Fruit fly (Drosophila melanogaster): ENCODE measurements around the gene Ctl2.

Ctl2 gene

DNA sequence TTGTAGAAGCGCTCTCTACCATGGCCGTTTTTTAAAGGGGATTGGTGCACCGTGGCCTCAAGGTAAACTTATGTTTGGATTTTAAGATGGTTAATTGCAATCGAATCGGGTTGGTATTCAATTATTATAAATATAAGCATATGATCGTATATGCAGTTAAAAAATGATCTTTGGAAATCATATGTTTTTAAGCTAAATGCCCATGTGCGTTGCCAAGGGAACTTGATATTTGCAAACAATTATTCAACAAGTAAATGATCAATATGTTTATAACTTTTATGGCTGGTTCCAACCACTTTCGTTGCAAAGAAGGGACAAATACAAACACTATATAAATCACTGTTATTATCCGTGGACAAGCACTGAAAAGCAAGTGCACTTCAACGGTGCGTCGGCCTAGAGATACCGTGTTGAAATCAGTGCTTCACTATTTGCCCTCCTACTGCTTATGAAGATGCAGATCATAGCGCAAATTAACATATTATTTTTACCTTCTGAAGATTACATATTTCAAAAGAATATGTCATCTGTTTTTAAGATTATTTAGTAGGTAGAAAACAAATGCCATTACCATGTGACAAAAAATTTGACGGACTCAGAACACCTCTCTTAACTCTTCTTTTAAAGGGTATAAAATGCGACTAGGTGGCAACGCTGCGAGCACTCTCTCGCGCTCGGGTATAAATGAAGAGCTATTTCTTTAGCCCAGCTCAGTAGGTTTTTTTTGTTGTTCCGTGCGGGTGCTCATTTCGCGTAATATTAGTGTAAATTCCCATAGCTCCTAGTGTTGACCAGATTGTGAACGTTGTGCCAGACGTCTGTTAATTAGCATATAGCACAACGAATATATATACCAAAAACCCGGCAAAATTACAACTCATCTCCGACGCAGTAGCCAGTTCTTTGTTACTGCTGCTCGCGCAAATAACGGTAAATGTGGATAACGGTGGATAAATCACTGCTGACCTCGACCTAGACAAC, 34.5 kb downstream of the Ctl2 start, which contains the start of gene rdog (continued):
- TF ChIP-seq CG7963 (GFP tag; IDR thresholded peaks at IDR 0.05; ENCODE audit: partially characterized antibody), result no peak
- TF ChIP-seq Taf1 (GFP tag; IDR thresholded peaks at IDR 0.05), result no peak
- TF ChIP-seq hkb (optimal IDR thresholded peaks at IDR 0.05), result no peak
- peak; percentile 61 for TF ChIP-seq hkb (GFP tag; IDR thresholded peaks at IDR 0.05)
- TF ChIP-seq Optix (GFP tag; IDR thresholded peaks at IDR 0.05), result peak; percentile 72; the same call in 2 of the 3 replicates
- TF ChIP-seq CG7839 (tag; optimal IDR thresholded peaks at IDR 0.05), result peak; percentile 88
- TF ChIP-seq Scr (GFP tag; IDR thresholded peaks at IDR 0.05; ENCODE audit: partially characterized antibody), result 0 out of 2 replicates have a peak, but pooled peaks have one; percentile 25
- no peak for TF ChIP-seq sc (optimal IDR thresholded peaks at IDR 0.05)
- TF ChIP-seq sc (GFP tag; optimal IDR thresholded peaks at IDR 0.05), result peak; percentile 62
- peak; percentile 86 to 88 for TF ChIP-seq dpn (GFP tag; optimal IDR thresholded peaks at IDR 0.05)
- peak; percentile 39 for TF ChIP-seq Ets97D (GFP tag; optimal IDR thresholded peaks at IDR 0.05)
- peak; percentile 69 for TF ChIP-seq sisA (GFP tag; IDR thresholded peaks at IDR 0.05)
- TF ChIP-seq Dip3 (GFP tag; optimal IDR thresholded peaks at IDR 0.05), result peak; percentile 80
- peak; percentile 62 for TF ChIP-seq CG30431 (GFP tag; optimal IDR thresholded peaks at IDR 0.05)
- peak; percentile 77 for TF ChIP-seq lmd (GFP tag; IDR thresholded peaks at IDR 0.05)
- peak; percentile 6 for TF ChIP-seq slou (GFP tag; optimal IDR thresholded peaks at IDR 0.05)
- peak; percentile 75 for TF ChIP-seq HHEX (GFP tag; optimal IDR thresholded peaks at IDR 0.05)
- peak; percentile 59 for TF ChIP-seq salm (tag; optimal IDR thresholded peaks at IDR 0.05)
- no peak for TF ChIP-seq CG42726 (GFP tag; IDR thresholded peaks at IDR 0.05; ENCODE audit: partially characterized antibody)
- TF ChIP-seq sr (GFP tag; IDR thresholded peaks at IDR 0.05), result no peak
- peak; percentile 45 for TF ChIP-seq seq (GFP tag; IDR thresholded peaks at IDR 0.05)
- TF ChIP-seq H2.0 (GFP tag; IDR thresholded peaks at IDR 0.05), result peak; percentile 36; the same call in 1 of the 2 replicates
- no peak for TF ChIP-seq CG2889 (GFP tag; IDR thresholded peaks at IDR 0.05)
- TF ChIP-seq CG11398 (GFP tag; optimal IDR thresholded peaks at IDR 0.05), result peak; percentile 72
- TF ChIP-seq CG7786 (GFP tag; optimal IDR thresholded peaks at IDR 0.05), result peak; percentile 80
- peak; percentile 91 for TF ChIP-seq CG3995 (GFP tag; optimal IDR thresholded peaks at IDR 0.05)
- peak; percentile 73 for TF ChIP-seq Jarid2 (GFP tag; optimal IDR thresholded peaks at IDR 0.05)
- no peak; the same call in 1 of the 2 replicates for TF ChIP-seq wor (GFP tag; IDR thresholded peaks at IDR 0.05)
- TF ChIP-seq NFAT (GFP tag; IDR thresholded peaks at IDR 0.05), result peak; percentile 40; the same call in 1 of the 2 replicates
- TF ChIP-seq usp (GFP tag; optimal IDR thresholded peaks at IDR 0.05), result no peak
- peak; percentile 15 for TF ChIP-seq ftz-f1 (GFP tag; optimal IDR thresholded peaks at IDR 0.05)
- peak in 1 of 2 experiments; percentile 96 for TF ChIP-seq tll (GFP tag; optimal IDR thresholded peaks at IDR 0.05)
- peak; percentile 82 for TF ChIP-seq CG7556 (GFP tag; optimal IDR thresholded peaks at IDR 0.05)
- TF ChIP-seq CG11085 (GFP tag; IDR thresholded peaks at IDR 0.05), result no peak
- TF ChIP-seq ab (GFP tag; optimal IDR thresholded peaks at IDR 0.05), result peak; percentile 67
- no peak for TF ChIP-seq CTCF (GFP tag; optimal IDR thresholded peaks at IDR 0.05)
- peak; percentile 82 for TF ChIP-seq Antp (GFP tag; optimal IDR thresholded peaks at IDR 0.05)
- TF ChIP-seq nau (GFP tag; optimal IDR thresholded peaks at IDR 0.05), result peak; percentile 75
- peak; percentile 32; the same call in 3 of the 4 replicates for TF ChIP-seq Gug (GFP tag; IDR thresholded peaks at IDR 0.05)
- TF ChIP-seq CG3281 (GFP tag; optimal IDR thresholded peaks at IDR 0.05), result peak; percentile 84
- peak; percentile 73 for TF ChIP-seq Hand (GFP tag; optimal IDR thresholded peaks at IDR 0.05)
- TF ChIP-seq ems (GFP tag; optimal IDR thresholded peaks at IDR 0.05), result peak; percentile 24
- no peak for TF ChIP-seq inv (GFP tag; IDR thresholded peaks at IDR 0.05; ENCODE audit: partially characterized antibody)
- TF ChIP-seq fd102C (GFP tag; optimal IDR thresholded peaks at IDR 0.05), result peak; percentile 20
- TF ChIP-seq lab (GFP tag; optimal IDR thresholded peaks at IDR 0.05), result peak; percentile 84
- peak in 1 of 2 experiments; percentile 47 for TF ChIP-seq crp (GFP tag; optimal IDR thresholded peaks at IDR 0.05)
- TF ChIP-seq nerfin-2 (GFP tag; IDR thresholded peaks at IDR 0.05; ENCODE audit: partially characterized antibody), result no peak
- no peak; the same call in 2 of the 3 replicates for TF ChIP-seq z (GFP tag; IDR thresholded peaks at IDR 0.05)
- peak; percentile 85 for TF ChIP-seq CG13624 (GFP tag; optimal IDR thresholded peaks at IDR 0.05)
